Worm (Caenorhabditis elegans) whole organism, L4 larva: Measurements from ENCODE around the gene F27E5.5.
A peak's percentile ranks its signal among the peaks of the same experiment; 100 is the strongest.

Experiments
- D1046.2 ChIP-seq: fragments of 200-800 bp; sonication (Bioruptor generic); IDR thresholded peaks from 2 replicates; pipeline ENCODE4 v1.3.6; 2022; ENCODE audit warnings: missing genetic modification characterization, missing compliant biosample characterization
- F37D6.2 ChIP-seq: sonication (generic microtip); optimal IDR thresholded peaks from 2 replicates; lab custom pipeline; 2016; ENCODE audit warnings: mild to moderate bottlenecking, missing genetic modification characterization, missing compliant biosample characterization
- F49E8.2 ChIP-seq: sonication (generic microtip); optimal IDR thresholded peaks from 2 replicates; lab custom pipeline; 2016; ENCODE audit warnings: missing compliant biosample characterization, mild to moderate bottlenecking, missing genetic modification characterization, borderline replicate concordance
- Y105C5A.15 ChIP-seq: fragments of 200-800 bp; sonication (Bioruptor generic); IDR thresholded peaks from 2 replicates; pipeline ENCODE4 v1.3.6; 2022; ENCODE audit warnings: missing genetic modification characterization, missing compliant biosample characterization
- Y5F2A.4 ChIP-seq: fragments of 200-800 bp; sonication (Bioruptor generic); optimal IDR thresholded peaks from 2 replicates; lab custom pipeline; 2018; ENCODE audit warnings: mild to moderate bottlenecking, missing genetic modification characterization, missing compliant biosample characterization
- aha-1 ChIP-seq: fragments of 150-350 bp; peaks from one replicate; lab custom pipeline; 2014; ENCODE audit warnings: missing biosample characterization, missing genetic modification characterization
- ceh-28 ChIP-seq: fragments of 150-350 bp; optimal IDR thresholded peaks from 2 replicates; lab custom pipeline; 2014; ENCODE audit warnings: missing biosample characterization, missing genetic modification reagents, missing genetic modification characterization
- ceh-32 ChIP-seq: sonication (generic microtip); optimal IDR thresholded peaks from 2 replicates; lab custom pipeline; 2016; ENCODE audit warnings: mild to moderate bottlenecking, missing genetic modification characterization, missing compliant biosample characterization; ENCODE audit not compliant: poor library complexity
- daf-16 ChIP-seq, 3 experiments: sonication (generic microtip); optimal IDR thresholded peaks; 2 replicates each; lab custom pipeline; 2016 to 2017; ENCODE audit warnings: missing genetic modification characterization in 3 of 3, missing genetic modification reagents in 3 of 3, mild to moderate bottlenecking in 2 of 3, missing compliant biosample characterization in 2 of 3, missing biosample characterization in 1 of 3, moderate library complexity in 1 of 3
- dmd-6 ChIP-seq: fragments of 200-800 bp; sonication (Bioruptor generic); IDR thresholded peaks from 2 replicates; pipeline ENCODE4 v1.3.6; 2022; ENCODE audit warnings: missing genetic modification reagents, missing genetic modification characterization, missing compliant biosample characterization
- dmd-8 ChIP-seq: fragments of 200-800 bp; sonication (Bioruptor generic); IDR thresholded peaks from 2 replicates; pipeline ENCODE4 v1.3.6; 2022; ENCODE audit warnings: missing genetic modification characterization, missing compliant biosample characterization
- dmd-9 ChIP-seq: fragments of 200-800 bp; sonication (Bioruptor generic); IDR thresholded peaks from 2 replicates; pipeline ENCODE4 v1.3.6; 2022; ENCODE audit warnings: missing genetic modification reagents, missing genetic modification characterization, missing compliant biosample characterization
- duxl-1 ChIP-seq: sonication (generic microtip); optimal IDR thresholded peaks from 2 replicates; lab custom pipeline; 2016; ENCODE audit warnings: mild to moderate bottlenecking, missing genetic modification characterization, moderate library complexity, missing compliant biosample characterization; ENCODE audit not compliant: poor library complexity
- egl-27 ChIP-seq: sonication (generic microtip); optimal IDR thresholded peaks from 3 replicates; lab custom pipeline; 2017; ENCODE audit warnings: missing biosample characterization, missing genetic modification reagents, missing genetic modification characterization
- hlh-11 ChIP-seq: fragments of 200-800 bp; sonication (Bioruptor generic); optimal IDR thresholded peaks from 2 replicates; lab custom pipeline; 2018; ENCODE audit warnings: mild to moderate bottlenecking, missing genetic modification characterization, missing compliant biosample characterization
- hlh-30 ChIP-seq: sonication (generic microtip); optimal IDR thresholded peaks from 2 replicates; lab custom pipeline; 2017; ENCODE audit warnings: antibody characterized with exemption, mild to moderate bottlenecking, missing genetic modification characterization, missing compliant biosample characterization; ENCODE audit not compliant: insufficient read depth
- lim-7 ChIP-seq: fragments of 200-800 bp; sonication (Bioruptor generic); IDR thresholded peaks from 2 replicates; pipeline ENCODE4 v1.3.6; 2022; ENCODE audit warnings: missing genetic modification characterization, missing compliant biosample characterization
- mep-1 ChIP-seq: fragments of 150-350 bp; sonication (generic microtip); optimal IDR thresholded peaks from 3 replicates; lab custom pipeline; 2014; ENCODE audit warnings: missing biosample characterization, missing genetic modification characterization
- mxl-2 ChIP-seq: fragments of 200-800 bp; sonication (Bioruptor generic); conservative IDR thresholded peaks from 2 replicates; pipeline ENCODE4 v1.3.6; 2022; ENCODE audit warnings: missing genetic modification reagents, missing genetic modification characterization, missing compliant biosample characterization
- mxl-3 ChIP-seq: fragments of 200-800 bp; sonication (Bioruptor generic); optimal IDR thresholded peaks from 2 replicates; lab custom pipeline; 2018; ENCODE audit warnings: mild to moderate bottlenecking, missing genetic modification characterization, missing compliant biosample characterization
- nhr-10 ChIP-seq: fragments of 150-350 bp; optimal IDR thresholded peaks from 2 replicates; lab custom pipeline; 2014; ENCODE audit warnings: missing biosample characterization, missing genetic modification characterization
- nhr-237 ChIP-seq: sonication (generic microtip); optimal IDR thresholded peaks from 2 replicates; lab custom pipeline; 2017; ENCODE audit warnings: missing biosample characterization, missing genetic modification characterization
- nhr-28 ChIP-seq: fragments of 150-350 bp; optimal IDR thresholded peaks from 2 replicates; lab custom pipeline; 2014; ENCODE audit warnings: missing biosample characterization, missing genetic modification characterization
- nhr-41 ChIP-seq: fragments of 200-800 bp; sonication (Bioruptor generic); IDR thresholded peaks from 2 replicates; pipeline ENCODE4 v1.3.6; 2022; ENCODE audit warnings: missing genetic modification reagents, missing genetic modification characterization, missing compliant biosample characterization
- nhr-48 ChIP-seq: sonication (generic microtip); optimal IDR thresholded peaks from 2 replicates; lab custom pipeline; 2016; ENCODE audit warnings: mild to moderate bottlenecking, missing genetic modification characterization, missing compliant biosample characterization
- nhr-77 ChIP-seq: fragments of 150-350 bp; optimal IDR thresholded peaks from 2 replicates; lab custom pipeline; 2014; ENCODE audit warnings: missing biosample characterization, missing genetic modification characterization
- php-3 ChIP-seq: fragments of 200-800 bp; sonication (Bioruptor generic); IDR thresholded peaks from 2 replicates; pipeline ENCODE4 v1.3.6; 2022; ENCODE audit warnings: missing genetic modification reagents, missing genetic modification characterization, missing compliant biosample characterization
- pqm-1 ChIP-seq: sonication (generic microtip); optimal IDR thresholded peaks from 2 replicates; lab custom pipeline; 2017; ENCODE audit warnings: missing biosample characterization, missing genetic modification characterization
- rbr-2 ChIP-seq: sonication (generic microtip); optimal IDR thresholded peaks from 2 replicates; lab custom pipeline; 2016; ENCODE audit warnings: missing genotype, missing genetic modification characterization, missing compliant biosample characterization
- saeg-2 ChIP-seq: fragments of 200-800 bp; sonication (Bioruptor generic); IDR thresholded peaks from 2 replicates; pipeline ENCODE4 v1.3.6; 2022; ENCODE audit warnings: missing genetic modification reagents, missing genetic modification characterization, missing compliant biosample characterization
- set-16 ChIP-seq: fragments of 200-800 bp; sonication (Bioruptor generic); IDR thresholded peaks from 2 replicates; pipeline ENCODE4 v1.3.6; 2022; ENCODE audit warnings: missing genetic modification reagents, missing genetic modification characterization, missing compliant biosample characterization
- snpc-4 ChIP-seq: fragments of 150-350 bp; optimal IDR thresholded peaks from 2 replicates; lab custom pipeline; 2014; ENCODE audit warnings: missing biosample characterization, missing genetic modification characterization
- unc-130 ChIP-seq: sonication (generic microtip); optimal IDR thresholded peaks from 2 replicates; lab custom pipeline; 2016; ENCODE audit warnings: missing genetic modification reagents, missing genetic modification characterization, missing compliant biosample characterization
- unc-62 ChIP-seq, 3 experiments: fragments of 150-350 bp in 1 of 3; sonication (generic microtip); optimal IDR thresholded peaks in 2 of 3; peaks in 1 of 3; 1 replicate in 1 of 3; 2 replicates in 2 of 3; lab custom pipeline; 2014 to 2017; ENCODE audit warnings: missing biosample characterization in 3 of 3, missing genetic modification characterization in 3 of 3, missing genetic modification reagents in 3 of 3, missing genotype in 1 of 3
- zfp-2 ChIP-seq: sonication (generic microtip); optimal IDR thresholded peaks from 2 replicates; lab custom pipeline; 2016; ENCODE audit warnings: mild to moderate bottlenecking, missing genetic modification characterization, missing compliant biosample characterization
- ztf-7 ChIP-seq: fragments of 150-350 bp; optimal IDR thresholded peaks from 2 replicates; lab custom pipeline; 2014; ENCODE audit warnings: missing biosample characterization, missing genetic modification characterization

Gene F27E5.5

ce11 chrII:10144092-10144491, 12.4 kb upstream of the F27E5.5 start, which contains the start of gene F27E5.3:
Gene F27E5.3, minus strand, starts transcription at chrII:10144192.
- TF ChIP-seq duxl-1 (tag; lab: Kevin White, UChicago) (no peak), unc-62 (GFP tag; optimal IDR thresholded peaks at IDR 0.05 in 1 of 2; lab: Kevin White, UChicago) (peak in 1 of 2 experiments; percentile 70), unc-62 (tag; optimal IDR thresholded peaks at IDR 0.05; lab: Kevin White, UChicago) (no peak)

ce11 chrII:10139177-10139640, 7.5 kb upstream of the F27E5.5 start, which contains the start of gene asah-2:
Gene asah-2, plus strand, starts transcription at chrII:10139590.
- TF ChIP-seq pqm-1 (tag; lab: Kevin White, UChicago) = peak; percentile 77
- TF ChIP-seq dmd-6 = peak; percentile 63
- TF ChIP-seq nhr-28 (tag; lab: Kevin White, UChicago) = peak; percentile 41
- TF ChIP-seq snpc-4 (tag; lab: Kevin White, UChicago) = no peak
- TF ChIP-seq hlh-11 (tag; lab: Kevin White, UChicago) = peak; percentile 8
- TF ChIP-seq php-3 (GFP tag; lab: Robert Waterston, UW) = 0 out of 2 replicates have a peak, but pooled peaks have one; percentile 24
- TF ChIP-seq dmd-9 = no peak
- peak; percentile 66 for TF ChIP-seq mxl-3 (GFP tag; lab: Kevin White, UChicago)

ce11 chrII:10137358-10137757, 5.7 kb upstream of the F27E5.5 start, which contains the start of gene phg-1:
Gene phg-1, plus strand, starts transcription at chrII:10137658.
- TF ChIP-seq ceh-32 (tag; lab: Kevin White, UChicago) = no peak
- TF ChIP-seq zfp-2 = no peak
- TF ChIP-seq unc-62 (GFP tag; optimal IDR thresholded peaks at IDR 0.05 in 1 of 2; lab: Kevin White, UChicago) = no peak
- TF ChIP-seq unc-62 (tag; optimal IDR thresholded peaks at IDR 0.05; lab: Kevin White, UChicago) = no peak
- no peak for TF ChIP-seq rbr-2 (tag; lab: Kevin White, UChicago)
- TF ChIP-seq F49E8.2 (tag; lab: Kevin White, UChicago) = no peak
- TF ChIP-seq, all 104 proteins: peak for 0

ce11 chrII:10136771-10137170, 5.1 kb upstream of the F27E5.5 start:
- TF ChIP-seq aha-1 (tag; lab: Kevin White, UChicago) (peak; percentile 73), mxl-2 (no peak), saeg-2 (GFP tag; lab: Robert Waterston, UW) (no peak), nhr-10 (tag; lab: Kevin White, UChicago) (no peak), ceh-28 (no peak), D1046.2 (GFP tag; lab: Robert Waterston, UW) (no peak), dmd-8 (GFP tag; lab: Robert Waterston, UW) (no peak), mep-1 (tag; lab: Kevin White, UChicago) (no peak), nhr-237 (tag; lab: Kevin White, UChicago) (no peak), nhr-48 (tag; lab: Kevin White, UChicago) (no peak), egl-27 (tag; lab: Kevin White, UChicago) (no peak), lim-7 (GFP tag; lab: Robert Waterston, UW) (no peak), unc-130 (GFP tag; lab: Kevin White, UChicago) (no peak), unc-62 (GFP tag; optimal IDR thresholded peaks at IDR 0.05 in 1 of 2; lab: Kevin White, UChicago) (peak in 1 of 2 experiments; percentile 76), unc-62 (tag; optimal IDR thresholded peaks at IDR 0.05; lab: Kevin White, UChicago) (no peak), F37D6.2 (tag; lab: Kevin White, UChicago) (no peak), hlh-30 (no peak)

- TF ChIP-seq nhr-77 (tag; lab: Kevin White, UChicago) (peak; percentile 52), daf-16 (GFP tag; optimal IDR thresholded peaks at IDR 0.05; lab: Kevin White, UChicago) (no peak), daf-16 (tag; optimal IDR thresholded peaks at IDR 0.05; lab: Kevin White, UChicago) (peak; percentile 85), Y105C5A.15 (GFP tag; lab: Robert Waterston, UW) (no peak), Y5F2A.4 (no peak), nhr-28 (tag; lab: Kevin White, UChicago) (peak; percentile 85), set-16 (GFP tag; lab: Robert Waterston, UW) (no peak), nhr-41 (GFP tag; lab: Robert Waterston, UW) (peak; percentile 56; the same call in 1 of the 2 replicates), rbr-2 (tag; lab: Kevin White, UChicago) (no peak), pqm-1 (tag; lab: Kevin White, UChicago) (peak; percentile 99), ztf-7 (peak; percentile 30)
- TF ChIP-seq, all 104 proteins: peak for 6
Observed at ce11 chrII:10134285-10134995, 2.8 kb upstream of the F27E5.5 start, which contains the start of gene F27E5.9. Gene F27E5.9, plus strand, starts transcription at chrII:10134945.
